Worm (Caenorhabditis elegans) whole organism, mixed stage, embryonic: ENCODE data around the gene F13D2.1.

Source experiments
- M03D4.4 ChIP-seq: sonication (generic microtip); optimal IDR thresholded peaks from 2 replicates; lab custom pipeline; 2017; ENCODE audit warnings: mild to moderate bottlenecking, missing genetic modification characterization, missing compliant biosample characterization
- bed-3 ChIP-seq: fragments of 200-800 bp; sonication (Bioruptor generic); optimal IDR thresholded peaks from 3 replicates; lab custom pipeline; 2018; ENCODE audit warnings: mild to moderate bottlenecking, missing genetic modification characterization, moderate library complexity, missing compliant biosample characterization
- blmp-1 ChIP-seq: fragments of 150-350 bp; optimal IDR thresholded peaks from 2 replicates; lab custom pipeline; 2014; ENCODE audit warnings: missing biosample characterization, missing genetic modification characterization
- ceh-39 ChIP-seq: fragments of 150-350 bp; optimal IDR thresholded peaks from 2 replicates; lab custom pipeline; 2014; ENCODE audit warnings: missing biosample characterization, missing genetic modification characterization
- ceh-43 ChIP-seq: fragments of 200-800 bp; sonication (Bioruptor generic); optimal IDR thresholded peaks from 2 replicates; lab custom pipeline; 2018; ENCODE audit warnings: mild to moderate bottlenecking, missing genetic modification characterization, moderate library complexity, missing compliant biosample characterization
- ceh-83 ChIP-seq: fragments of 200-800 bp; sonication (Bioruptor generic); optimal IDR thresholded peaks from 2 replicates; lab custom pipeline; 2018; ENCODE audit warnings: mild to moderate bottlenecking, missing genetic modification characterization, missing compliant biosample characterization
- ces-1 ChIP-seq: fragments of 150-350 bp; optimal IDR thresholded peaks from 2 replicates; lab custom pipeline; 2014; ENCODE audit warnings: missing biosample characterization, missing genetic modification reagents, missing genetic modification characterization
- cnd-1 ChIP-seq: fragments of 200-800 bp; sonication (Bioruptor generic); optimal IDR thresholded peaks from 2 replicates; lab custom pipeline; 2018; ENCODE audit warnings: mild to moderate bottlenecking, missing genetic modification characterization, missing compliant biosample characterization
- drap-1 ChIP-seq: fragments of 200-800 bp; sonication (Bioruptor generic); optimal IDR thresholded peaks from 3 replicates; lab custom pipeline; 2018; ENCODE audit warnings: mild to moderate bottlenecking, missing genetic modification characterization, missing compliant biosample characterization
- elt-1 ChIP-seq: sonication (generic microtip); optimal IDR thresholded peaks from 2 replicates; lab custom pipeline; 2017; ENCODE audit warnings: missing genetic modification characterization, mild to moderate bottlenecking, missing compliant biosample characterization, antibody characterized with exemption, moderate library complexity, borderline replicate concordance; ENCODE audit not compliant: insufficient read depth
- elt-3 ChIP-seq: fragments of 150-350 bp; optimal IDR thresholded peaks from 2 replicates; lab custom pipeline; 2014; ENCODE audit warnings: missing biosample characterization, missing genetic modification characterization
- flh-1 ChIP-seq: fragments of 200-800 bp; sonication (Bioruptor generic); optimal IDR thresholded peaks from 2 replicates; lab custom pipeline; 2018; ENCODE audit warnings: mild to moderate bottlenecking, missing genetic modification characterization, moderate library complexity, missing compliant biosample characterization
- ham-2 ChIP-seq: fragments of 200-800 bp; sonication (Bioruptor generic); optimal IDR thresholded peaks from 2 replicates; lab custom pipeline; 2018; ENCODE audit warnings: mild to moderate bottlenecking, missing genetic modification characterization, missing compliant biosample characterization
- hlh-1 ChIP-seq: fragments of 150-350 bp; optimal IDR thresholded peaks from 2 replicates; lab custom pipeline; 2014; ENCODE audit warnings: missing biosample characterization, missing genetic modification reagents, missing genetic modification characterization
- lin-13 ChIP-seq: fragments of 150-350 bp; optimal IDR thresholded peaks from 2 replicates; lab custom pipeline; 2014; ENCODE audit warnings: missing biosample characterization, missing genetic modification characterization
- lin-32 ChIP-seq: fragments of 200-800 bp; sonication (Bioruptor generic); optimal IDR thresholded peaks from 2 replicates; lab custom pipeline; 2018; ENCODE audit warnings: mild to moderate bottlenecking, missing genetic modification characterization, missing compliant biosample characterization
- lsy-2 ChIP-seq: fragments of 150-350 bp; optimal IDR thresholded peaks from 2 replicates; lab custom pipeline; 2014; ENCODE audit warnings: missing biosample characterization, missing genetic modification characterization
- mab-5 ChIP-seq: fragments of 150-350 bp; optimal IDR thresholded peaks from 2 replicates; lab custom pipeline; 2014; ENCODE audit warnings: missing biosample characterization, missing genetic modification characterization
- mep-1 ChIP-seq: fragments of 150-350 bp; optimal IDR thresholded peaks from 2 replicates; lab custom pipeline; 2017; ENCODE audit warnings: missing biosample characterization, missing genetic modification reagents, missing genetic modification characterization, inconsistent platforms
- mls-2 ChIP-seq: sonication (generic microtip); optimal IDR thresholded peaks from 2 replicates; lab custom pipeline; 2016; ENCODE audit warnings: mild to moderate bottlenecking, missing genetic modification characterization, moderate library complexity, missing compliant biosample characterization
- nhr-12 ChIP-seq: fragments of 150-350 bp; optimal IDR thresholded peaks from 2 replicates; lab custom pipeline; 2014; ENCODE audit warnings: missing biosample characterization, missing genetic modification characterization
- nhr-2 ChIP-seq: fragments of 150-350 bp; optimal IDR thresholded peaks from 2 replicates; lab custom pipeline; 2014; ENCODE audit warnings: missing biosample characterization, missing genetic modification characterization
- nhr-237 ChIP-seq: fragments of 150-350 bp; optimal IDR thresholded peaks from 2 replicates; lab custom pipeline; 2014; ENCODE audit warnings: missing biosample characterization, missing genetic modification characterization
- nhr-28 ChIP-seq: fragments of 150-350 bp; optimal IDR thresholded peaks from 2 replicates; lab custom pipeline; 2014; ENCODE audit warnings: missing biosample characterization, missing genetic modification characterization
- nhr-76 ChIP-seq: sonication (generic microtip); optimal IDR thresholded peaks from 2 replicates; lab custom pipeline; 2017; ENCODE audit warnings: missing biosample characterization, missing genetic modification characterization
- pha-4 ChIP-seq: fragments of 150-350 bp; optimal IDR thresholded peaks from 2 replicates; lab custom pipeline; 2018; ENCODE audit warnings: missing biosample characterization, missing genetic modification reagents, missing genetic modification characterization
- sem-2 ChIP-seq: fragments of 200-800 bp; sonication (Bioruptor generic); optimal IDR thresholded peaks from 2 replicates; lab custom pipeline; 2018; ENCODE audit warnings: mild to moderate bottlenecking, missing genetic modification characterization, missing compliant biosample characterization
- snpc-4 ChIP-seq: fragments of 150-350 bp; optimal IDR thresholded peaks from 2 replicates; lab custom pipeline; 2014; ENCODE audit warnings: missing biosample characterization, missing genetic modification characterization
- sptf-1 ChIP-seq: sonication (generic microtip); optimal IDR thresholded peaks from 2 replicates; lab custom pipeline; 2017; ENCODE audit warnings: mild to moderate bottlenecking, missing genetic modification characterization, moderate library complexity, missing compliant biosample characterization
- tbx-8 ChIP-seq: fragments of 200-800 bp; sonication (Bioruptor generic); optimal IDR thresholded peaks from 2 replicates; lab custom pipeline; 2018; ENCODE audit warnings: mild to moderate bottlenecking, missing genetic modification characterization, moderate library complexity, missing compliant biosample characterization
- unc-120 ChIP-seq: sonication (generic microtip); optimal IDR thresholded peaks from 2 replicates; lab custom pipeline; 2017; ENCODE audit warnings: missing genetic modification characterization, missing compliant biosample characterization; ENCODE audit not compliant: poor library complexity, severe bottlenecking
- unc-39 ChIP-seq: fragments of 150-350 bp; optimal IDR thresholded peaks from 2 replicates; lab custom pipeline; 2014; ENCODE audit warnings: missing biosample characterization, missing genetic modification characterization
- unc-62 ChIP-seq: fragments of 150-350 bp; optimal IDR thresholded peaks from 2 replicates; lab custom pipeline; 2014; ENCODE audit warnings: missing biosample characterization, missing genetic modification reagents, missing genetic modification characterization
- zip-8 ChIP-seq: fragments of 150-350 bp; optimal IDR thresholded peaks from 2 replicates; lab custom pipeline; 2014; ENCODE audit warnings: missing biosample characterization, missing genetic modification characterization
- ztf-11 ChIP-seq: fragments of 150-350 bp; optimal IDR thresholded peaks from 2 replicates; lab custom pipeline; 2014; ENCODE audit warnings: missing biosample characterization, missing genetic modification characterization

F13D2.1 gene

DNA sequence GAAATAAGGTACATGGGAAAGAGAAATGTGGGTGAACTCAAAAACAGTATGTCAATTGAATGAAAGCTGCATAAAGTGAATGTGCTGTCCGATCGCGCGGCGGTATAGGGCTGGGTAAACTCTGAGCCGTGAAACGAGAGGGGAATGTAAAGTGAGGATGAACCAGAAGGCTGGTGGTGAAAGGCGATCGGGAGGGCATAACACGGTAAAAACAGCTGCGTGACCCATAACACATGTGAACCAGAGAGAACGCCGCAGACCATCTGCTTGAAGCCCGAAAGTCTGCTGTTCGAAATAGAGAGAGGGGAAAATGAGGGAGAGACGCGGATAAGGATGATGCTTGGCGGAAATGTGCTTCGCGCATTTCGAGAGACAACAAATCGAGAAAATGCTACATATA, 21.0 kb upstream of the F13D2.1 start:
- TF ChIP-seq hlh-1 (tag; lab: Kevin White, UChicago) = peak; percentile 60
- no peak for TF ChIP-seq unc-120 (tag; lab: Kevin White, UChicago)
- peak; percentile 46 for TF ChIP-seq ztf-11 (tag; lab: Kevin White, UChicago)
- no peak for TF ChIP-seq nhr-237 (tag; lab: Kevin White, UChicago)
- TF ChIP-seq drap-1 (GFP tag; lab: Kevin White, UChicago) = no peak
- no peak for TF ChIP-seq bed-3 (GFP tag; lab: Kevin White, UChicago)
- TF ChIP-seq mls-2 (tag; lab: Kevin White, UChicago) = no peak
- TF ChIP-seq cnd-1 = peak; percentile 78
- peak; percentile 6 for TF ChIP-seq sem-2 (GFP tag; lab: Kevin White, UChicago)
- peak; percentile 65 for TF ChIP-seq lin-32 (GFP tag; lab: Kevin White, UChicago)
- TF ChIP-seq lin-13 (tag; lab: Kevin White, UChicago) = no peak
- TF ChIP-seq, all 35 proteins: peak for 5

- TF ChIP-seq tbx-8 (GFP tag; lab: Kevin White, UChicago) (no peak), ces-1 (GFP tag; lab: Kevin White, UChicago) (no peak), pha-4 (tag; lab: Kevin White, UChicago) (no peak), lin-13 (tag; lab: Kevin White, UChicago) (no peak), elt-1 (tag; lab: Kevin White, UChicago) (no peak), snpc-4 (tag; lab: Kevin White, UChicago) (no peak), ztf-11 (tag; lab: Kevin White, UChicago) (no peak), hlh-1 (tag; lab: Kevin White, UChicago) (no peak), sptf-1 (no peak), elt-3 (no peak)
Measured at ce11 chrX:11208788-11209187, 19.4 kb upstream of the F13D2.1 start, which contains the start of gene C34F6.5. C34F6.5 (minus strand) TSS chrX:11208888.

ce11 chrX:11206953-11207352, 17.5 kb upstream of the F13D2.1 start, which contains the start of gene hst-2:
hst-2 (minus strand) TSS chrX:11207155.
- TF ChIP-seq ces-1 (GFP tag; lab: Kevin White, UChicago) (peak; percentile 52), ztf-11 (tag; lab: Kevin White, UChicago) (no peak), ham-2 (no peak), nhr-2 (peak; percentile 55), unc-120 (tag; lab: Kevin White, UChicago) (peak; percentile 2), lin-13 (tag; lab: Kevin White, UChicago) (peak; percentile 64), elt-3 (peak; percentile 2), ceh-43 (GFP tag; lab: Kevin White, UChicago) (no peak), pha-4 (tag; lab: Kevin White, UChicago) (peak; percentile 59), zip-8 (tag; lab: Kevin White, UChicago) (no peak), flh-1 (GFP tag; lab: Kevin White, UChicago) (no peak), nhr-237 (tag; lab: Kevin White, UChicago) (peak; percentile 43), bed-3 (GFP tag; lab: Kevin White, UChicago) (peak; percentile 2), unc-62 (GFP tag; lab: Kevin White, UChicago) (peak; percentile 48), elt-1 (tag; lab: Kevin White, UChicago) (no peak), cnd-1 (peak; percentile 25), mab-5 (no peak), sptf-1 (peak; percentile 50), ceh-83 (no peak), sem-2 (GFP tag; lab: Kevin White, UChicago) (no peak), drap-1 (GFP tag; lab: Kevin White, UChicago) (peak; percentile 27), nhr-76 (tag; lab: Kevin White, UChicago) (no peak), mls-2 (tag; lab: Kevin White, UChicago) (peak; percentile 10), lin-32 (GFP tag; lab: Kevin White, UChicago) (no peak), nhr-28 (tag; lab: Kevin White, UChicago) (no peak), ceh-39 (tag; lab: Kevin White, UChicago) (peak; percentile 59), mep-1 (tag; lab: Kevin White, UChicago) (peak; percentile 89), M03D4.4 (tag; lab: Kevin White, UChicago) (peak; percentile 40), unc-39 (no peak), hlh-1 (tag; lab: Kevin White, UChicago) (peak; percentile 48), blmp-1 (peak; percentile 14), lsy-2 (peak; percentile 20), nhr-12 (tag; lab: Kevin White, UChicago) (no peak), snpc-4 (tag; lab: Kevin White, UChicago) (no peak)
